Worm (Caenorhabditis elegans): ENCODE measurements around the gene btb-22.

ce11 chrII:3338556-3338955, 39.0 kb downstream of the btb-22 start, which contains the start of gene F14D2.7:
- no peak for TF ChIP-seq hlh-30 (tag; optimal IDR thresholded peaks at IDR 0.05; ENCODE audit: insufficient read depth)
- TF ChIP-seq lin-11 (tag; optimal IDR thresholded peaks at IDR 0.05) = no peak
- no peak for TF ChIP-seq ceh-14 (tag; optimal IDR thresholded peaks at IDR 0.05)
- no peak for TF ChIP-seq fkh-10 (GFP tag; optimal IDR thresholded peaks at IDR 0.05)

Measured in whole organism, late embryonic.